Fruit fly (Drosophila melanogaster): ENCODE results near the gene Swip-1.

Swip-1 gene

DNA sequence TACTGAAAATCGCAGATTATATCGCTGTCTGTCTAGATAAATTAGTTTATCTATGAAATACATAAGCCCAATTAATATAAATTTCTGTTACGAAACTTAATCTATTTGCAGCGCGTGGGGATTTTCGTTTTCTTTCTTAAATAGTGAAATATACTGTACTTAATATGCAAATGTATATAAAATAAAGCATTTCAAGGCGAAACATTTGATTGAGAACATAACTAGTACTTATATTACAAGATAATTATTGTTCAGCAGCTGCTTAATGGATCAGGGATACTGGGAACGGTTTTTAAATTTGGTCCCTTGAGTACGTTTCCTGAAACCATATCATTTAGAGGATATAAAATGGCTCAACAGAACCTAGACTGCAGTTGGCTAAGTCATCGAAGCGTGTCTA is 5.1 kb upstream of the Swip-1 start, which contains the start of gene CG46465:
TSS of gene CG46465 (plus strand) at position 301 of the 400 bp plus-strand sequence.
- no peak for TF ChIP-seq CTCF (optimal IDR thresholded peaks at IDR 0.05)
- no peak for TF ChIP-seq CG8478 (optimal IDR thresholded peaks at IDR 0.05)

DNA sequence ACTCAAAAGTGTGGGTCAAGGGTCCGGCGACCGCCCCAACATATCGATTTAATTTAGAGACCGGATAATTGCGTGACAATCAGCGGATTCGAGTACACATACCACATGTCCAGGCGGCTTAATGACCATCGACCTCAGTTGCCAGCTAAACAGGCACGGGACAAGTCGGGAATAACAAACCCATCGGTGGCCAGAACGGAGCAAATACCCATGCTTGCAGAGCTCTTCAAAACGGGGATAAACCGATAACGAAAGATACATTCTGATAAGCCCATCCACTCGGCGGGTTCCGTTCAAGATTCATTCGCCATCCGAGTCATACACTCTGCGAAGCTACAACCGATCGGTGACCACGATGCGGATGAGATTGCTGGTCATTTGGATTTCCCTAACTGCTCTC is 3.6 kb upstream of the Swip-1 start, which contains the start of gene CG15169:
TSS of gene CG15169 (plus strand) at position 301 of the 400 bp plus-strand sequence.
- TF ChIP-seq CTCF (optimal IDR thresholded peaks at IDR 0.05) (no peak), CG8478 (optimal IDR thresholded peaks at IDR 0.05) (no peak)

DNA sequence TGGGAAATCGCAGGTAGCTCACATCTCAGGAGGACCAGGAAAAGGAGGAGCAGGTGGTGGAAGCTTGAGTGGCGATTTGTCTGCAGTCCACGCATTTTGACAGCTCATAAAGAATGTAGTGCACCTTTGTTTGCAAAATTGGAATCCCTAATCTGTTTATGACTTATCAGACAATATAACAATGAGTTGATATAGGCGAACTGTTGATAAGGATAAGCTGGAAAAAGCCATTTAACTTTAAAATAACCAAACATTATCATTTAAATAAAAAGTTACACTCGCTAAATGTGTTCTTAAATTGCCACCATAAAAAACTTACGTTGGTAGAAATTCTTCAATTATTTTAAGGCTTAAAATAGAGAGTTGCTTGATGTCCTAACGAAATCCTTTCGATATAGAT is 3.1 kb upstream of the Swip-1 start, which contains the start of gene CG15170:
TSS of gene CG15170 (minus strand) at position 101 of the 400 bp plus-strand sequence.
- TF ChIP-seq CTCF (optimal IDR thresholded peaks at IDR 0.05) (no peak), CG8478 (optimal IDR thresholded peaks at IDR 0.05) (no peak)

DNA sequence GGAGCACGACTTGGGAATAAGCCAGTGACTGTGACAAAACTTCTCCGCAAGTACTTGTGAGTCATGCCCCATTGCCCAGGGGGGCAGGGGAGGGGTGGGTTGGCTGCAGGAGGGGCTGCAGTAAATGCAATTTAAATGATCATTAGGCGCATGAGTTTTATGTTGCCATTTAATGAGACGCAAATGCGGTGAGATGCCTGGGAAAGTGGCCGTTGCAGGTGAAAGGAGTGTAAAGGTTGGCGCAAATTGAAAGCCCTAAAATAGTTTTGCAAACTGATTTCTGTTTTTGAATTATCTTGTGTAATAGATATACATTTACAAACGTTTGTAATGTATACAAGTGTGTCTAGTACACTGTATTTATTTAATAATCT is 968 bp downstream of the Swip-1 start:
- TF ChIP-seq CG8478 (optimal IDR thresholded peaks at IDR 0.05), result no peak
- TF ChIP-seq CTCF (optimal IDR thresholded peaks at IDR 0.05), result no peak

DNA sequence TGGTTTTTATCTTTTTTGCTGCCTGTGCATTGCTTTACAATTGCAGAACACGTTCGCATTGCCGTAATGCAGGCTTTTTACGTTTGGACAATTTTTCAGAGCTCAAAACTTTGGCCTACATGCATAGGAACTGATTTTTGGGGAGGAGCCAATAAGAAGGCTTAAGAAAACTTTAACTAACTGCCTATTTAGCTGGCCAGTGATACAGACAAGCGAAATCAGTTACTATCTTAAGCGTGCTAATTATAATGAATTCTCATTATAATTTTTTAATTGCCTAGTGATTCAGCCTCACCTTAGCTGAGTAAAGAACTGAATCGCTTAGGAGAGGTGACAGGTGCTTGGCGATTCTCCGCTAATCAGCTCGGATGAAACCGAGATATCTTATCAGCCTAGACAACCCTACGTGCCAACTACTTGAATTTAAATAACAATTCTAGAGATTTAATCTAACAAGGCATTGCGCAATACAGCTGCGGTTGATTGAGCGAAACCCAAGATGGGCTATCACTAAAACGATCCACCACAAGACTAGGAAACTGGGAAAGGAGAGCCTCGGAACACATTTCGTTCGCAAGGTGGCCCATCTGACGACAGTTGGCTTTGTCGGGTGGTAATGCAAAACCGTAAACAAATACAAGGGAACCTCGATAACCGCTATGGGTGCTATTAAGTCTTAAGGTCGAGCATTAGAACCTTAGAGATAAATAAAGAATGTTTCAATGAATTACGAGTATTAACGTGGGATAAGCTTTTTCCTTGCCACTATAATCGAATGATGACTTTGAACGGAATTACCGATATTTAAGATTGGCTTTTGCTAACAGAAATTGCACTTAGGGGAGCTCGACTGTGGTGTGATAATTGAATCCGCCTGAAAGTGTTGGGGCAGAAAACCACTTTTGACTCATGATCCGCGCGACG is 1.6 kb downstream of the Swip-1 start:
- no peak for TF ChIP-seq CTCF (optimal IDR thresholded peaks at IDR 0.05)
- TF ChIP-seq CG8478 (optimal IDR thresholded peaks at IDR 0.05), result no peak

DNA sequence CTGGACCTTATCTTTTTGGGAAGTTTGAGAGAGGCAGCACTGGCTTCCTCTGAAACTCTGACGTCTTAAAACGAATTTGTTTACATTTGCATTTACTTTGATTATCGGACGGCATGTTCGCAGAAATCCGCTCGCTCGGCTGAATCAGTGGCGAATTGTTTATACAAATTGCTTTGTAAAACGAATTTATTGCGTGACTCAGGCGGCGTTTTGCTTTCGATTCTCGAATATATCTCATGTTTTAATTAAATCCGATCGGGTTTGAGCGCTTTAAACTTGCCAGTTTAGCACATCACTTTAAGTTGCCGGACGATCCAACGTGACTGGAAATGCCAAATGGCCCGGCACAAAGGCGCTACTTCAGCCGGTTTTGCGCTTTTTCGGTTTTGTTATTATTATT is 2.9 kb downstream of the Swip-1 start:
- no peak for TF ChIP-seq CG8478 (optimal IDR thresholded peaks at IDR 0.05)
- TF ChIP-seq CTCF (optimal IDR thresholded peaks at IDR 0.05), result no peak

DNA sequence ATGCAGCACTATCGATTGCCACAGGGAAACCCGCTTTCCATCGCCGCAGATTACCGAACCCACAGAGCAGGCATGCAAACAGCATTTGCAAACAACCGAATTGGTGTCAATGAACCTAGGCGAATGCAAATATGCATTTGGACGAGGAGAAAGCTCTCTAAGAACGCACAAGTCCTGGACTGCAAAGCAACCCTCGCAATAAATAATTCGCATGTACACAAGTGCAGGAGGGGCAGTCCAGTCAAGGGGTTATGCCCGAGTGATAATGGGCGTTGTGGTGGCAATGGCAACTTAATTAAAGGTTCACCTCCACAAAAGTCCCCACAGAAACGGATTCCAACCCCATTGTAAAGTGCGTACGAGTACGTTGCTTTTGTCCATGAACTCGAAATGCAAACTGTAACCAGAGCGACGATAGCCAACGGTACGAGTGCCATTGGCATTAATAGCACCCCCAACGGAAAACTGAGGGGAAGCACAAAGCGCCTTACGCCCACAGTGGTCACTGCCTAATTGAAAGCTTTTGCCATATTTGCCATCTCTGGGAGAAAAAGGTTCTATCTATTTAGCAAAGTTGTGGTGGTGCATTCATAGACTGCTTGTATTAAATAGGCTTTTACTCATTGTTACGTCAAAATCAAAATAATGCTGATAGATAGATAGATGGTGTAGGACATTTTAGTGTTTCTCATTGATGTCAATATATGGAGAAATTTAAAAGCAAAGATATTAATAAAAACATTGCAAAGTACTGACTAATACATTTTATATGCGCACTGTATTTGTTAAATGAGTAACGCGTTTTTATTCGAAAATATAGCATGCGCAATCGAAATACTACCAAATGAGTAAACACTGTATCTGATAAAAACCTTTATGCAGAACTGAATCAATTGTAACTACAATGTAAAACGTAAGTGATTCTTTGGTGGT is 4.0 kb downstream of the Swip-1 start:
- TF ChIP-seq CG8478 (optimal IDR thresholded peaks at IDR 0.05) (no peak), CTCF (optimal IDR thresholded peaks at IDR 0.05) (no peak)

DNA sequence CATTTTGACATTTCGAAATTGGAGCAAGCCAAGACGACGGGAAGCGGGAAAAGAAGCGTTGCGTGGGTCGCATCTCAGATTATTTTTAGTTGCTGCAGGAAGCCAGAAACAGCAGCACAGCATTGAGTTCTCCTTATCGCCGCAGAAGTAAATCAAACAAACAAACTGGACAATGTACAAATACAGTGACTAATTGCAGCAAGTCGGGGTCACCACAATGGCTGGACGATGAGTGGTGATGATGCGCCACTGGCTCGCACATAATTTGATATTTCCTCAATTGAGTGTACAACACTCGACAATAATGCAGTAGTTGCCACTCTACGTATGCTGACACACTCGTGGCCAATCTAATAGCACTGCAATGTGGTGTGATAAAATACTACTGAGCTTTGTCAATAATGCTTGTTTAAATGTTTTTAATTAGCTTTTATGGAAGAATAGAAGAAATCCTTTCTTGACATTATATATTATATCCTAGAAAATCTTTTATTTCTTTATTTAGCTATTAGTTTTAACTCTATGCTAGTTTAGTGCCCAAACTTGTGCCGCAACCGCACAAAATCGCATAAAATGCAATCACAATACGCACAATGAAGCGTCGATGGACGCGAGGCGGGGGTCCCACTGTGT is 5.0 kb downstream of the Swip-1 start:
- TF ChIP-seq CTCF (optimal IDR thresholded peaks at IDR 0.05), result no peak
- no peak for TF ChIP-seq CG8478 (optimal IDR thresholded peaks at IDR 0.05)

DNA sequence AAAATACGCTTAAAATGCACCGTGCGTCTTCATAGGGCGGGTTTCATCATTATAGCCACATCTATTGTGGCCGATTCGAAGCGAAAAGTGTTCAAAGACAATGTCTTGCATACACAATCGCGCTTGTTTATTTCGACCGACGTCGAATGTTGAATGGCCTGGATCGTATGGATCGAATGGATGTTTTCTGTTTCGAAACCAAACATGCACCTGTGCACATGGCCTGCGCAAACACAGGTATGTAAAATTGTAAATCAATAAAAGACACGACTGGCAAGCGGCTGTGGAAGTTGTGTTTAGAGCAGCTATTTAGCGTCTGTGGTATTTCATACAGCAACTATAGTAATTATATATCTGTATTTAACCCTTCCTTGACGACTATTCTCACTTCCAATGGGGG is 5.6 kb downstream of the Swip-1 start:
- no peak for TF ChIP-seq CG8478 (optimal IDR thresholded peaks at IDR 0.05)
- no peak for TF ChIP-seq CTCF (optimal IDR thresholded peaks at IDR 0.05)

DNA sequence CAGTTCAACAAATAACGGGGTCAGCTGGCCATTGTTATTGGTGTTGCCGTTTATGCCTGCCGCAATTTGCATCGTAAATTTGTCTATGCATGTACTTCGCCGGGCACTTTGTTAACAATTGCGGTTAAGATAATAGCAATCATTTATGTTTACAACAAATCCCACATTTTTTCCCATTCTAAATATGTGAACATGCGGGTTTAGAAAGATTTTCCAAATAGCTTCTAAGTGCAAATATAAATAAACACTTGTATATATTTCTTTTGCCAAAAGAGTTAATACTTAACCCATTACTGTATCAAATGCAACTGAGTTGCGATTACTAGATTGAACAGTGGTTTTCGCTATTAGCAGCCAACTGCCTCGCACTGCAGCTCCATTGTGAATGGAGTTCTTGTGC is 6.1 kb downstream of the Swip-1 start:
- TF ChIP-seq CG8478 (optimal IDR thresholded peaks at IDR 0.05) (no peak), CTCF (optimal IDR thresholded peaks at IDR 0.05) (no peak)

DNA sequence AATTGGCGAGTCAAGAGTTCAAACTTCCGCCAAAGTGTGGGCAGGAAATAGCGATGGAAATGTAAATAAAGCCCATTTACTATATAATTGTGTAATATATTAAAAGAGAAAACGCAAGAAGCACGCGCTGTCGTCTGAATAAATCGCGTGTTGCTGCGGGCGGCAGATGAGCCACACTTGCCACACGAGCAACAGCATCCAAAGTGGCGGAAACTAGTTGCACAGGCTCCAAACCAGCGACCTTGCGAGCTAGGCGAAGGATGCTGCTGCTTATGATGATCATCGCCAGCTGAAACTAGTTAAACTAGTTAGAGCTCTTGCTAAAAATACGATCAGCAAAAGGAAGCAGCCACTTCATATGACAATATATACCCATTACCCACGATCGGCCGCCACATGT is 7.7 kb downstream of the Swip-1 start:
- TF ChIP-seq CG8478 (optimal IDR thresholded peaks at IDR 0.05), result no peak
- no peak for TF ChIP-seq CTCF (optimal IDR thresholded peaks at IDR 0.05)

DNA sequence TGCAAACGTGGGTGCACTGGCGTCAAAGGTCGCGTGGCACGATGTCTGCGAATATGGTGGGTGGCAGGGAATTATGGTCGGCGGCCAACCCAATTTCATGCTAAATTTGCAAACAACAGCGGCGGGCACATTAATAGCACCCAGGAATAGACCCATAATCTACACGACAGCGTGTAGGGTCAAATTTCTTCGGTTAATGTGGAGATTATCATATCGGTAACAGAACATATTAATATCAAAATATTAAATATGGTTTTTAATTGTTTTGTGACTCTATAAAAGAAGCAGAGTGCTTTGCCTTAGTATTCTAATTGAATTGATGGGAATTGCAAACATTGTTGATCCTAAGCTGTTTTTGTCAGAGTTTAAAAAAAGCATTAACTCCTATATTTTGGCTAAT is 8.2 kb downstream of the Swip-1 start:
- TF ChIP-seq CTCF (optimal IDR thresholded peaks at IDR 0.05), result no peak
- TF ChIP-seq CG8478 (optimal IDR thresholded peaks at IDR 0.05), result no peak

DNA sequence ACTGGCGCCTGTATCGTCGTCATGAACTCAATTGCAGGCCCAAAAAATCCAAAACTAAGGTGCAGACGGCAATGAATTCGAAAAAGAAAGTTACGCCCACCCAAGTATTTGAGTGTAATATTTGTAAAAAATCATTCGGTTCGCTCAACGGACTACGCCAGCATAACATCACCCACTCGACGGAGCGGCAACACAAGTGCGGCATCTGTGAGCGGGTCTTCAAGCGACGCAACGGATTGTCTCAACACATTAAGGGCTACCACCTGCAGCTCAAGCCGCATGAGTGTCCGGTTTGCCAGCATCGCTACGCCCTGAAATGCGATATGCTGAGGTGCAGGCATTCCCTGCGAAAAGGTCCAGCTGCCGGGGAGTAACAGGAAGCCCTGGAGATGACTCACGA is 10.3 kb downstream of the Swip-1 start:
- TF ChIP-seq CTCF (optimal IDR thresholded peaks at IDR 0.05) (no peak), CG8478 (optimal IDR thresholded peaks at IDR 0.05) (no peak)

DNA sequence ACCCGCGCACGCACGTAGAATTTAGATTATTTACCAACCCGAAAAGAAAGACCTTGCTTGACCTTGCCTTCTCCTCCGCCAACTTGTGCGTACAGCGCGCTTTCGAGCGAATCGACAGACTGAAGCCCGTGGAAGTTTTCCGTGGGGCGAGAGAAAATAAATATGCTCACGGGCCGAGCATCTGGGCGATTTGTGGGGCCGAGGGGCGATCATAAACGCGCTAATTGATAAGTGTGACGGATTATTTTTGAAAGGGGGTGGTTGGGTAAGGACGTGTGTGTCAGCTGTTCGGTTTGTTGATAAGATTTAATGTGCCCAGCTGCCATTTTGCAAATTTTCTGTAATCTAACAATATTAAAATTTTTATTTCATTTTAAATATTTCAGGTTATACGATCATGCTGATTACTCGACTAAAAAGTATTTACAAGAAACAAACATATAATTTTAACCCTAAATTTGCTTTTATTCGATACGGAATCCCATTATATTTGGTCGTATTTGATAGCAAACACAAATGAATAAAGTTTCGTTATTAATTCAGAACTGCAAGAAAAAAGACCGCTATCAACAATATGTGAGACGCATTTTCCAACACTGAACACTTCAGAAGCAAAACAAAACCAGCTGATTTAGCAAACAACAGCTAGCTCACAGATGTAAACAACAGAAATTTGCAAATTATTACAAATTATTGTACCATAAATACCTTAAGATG is 12.9 kb downstream of the Swip-1 start, which contains the start of the genes L2HGDH and CG10431:
TSS of gene L2HGDH (minus strand) at position 386 of the 717 bp plus-strand sequence.
TSS of gene CG10431 (plus strand) at position 648 of the 717 bp plus-strand sequence.
- TF ChIP-seq CG8478 (optimal IDR thresholded peaks at IDR 0.05) (no peak), CTCF (optimal IDR thresholded peaks at IDR 0.05) (no peak)
